Worm (Caenorhabditis elegans) whole organism, young adult: ENCODE measurements around the gene srh-235.

Experiments used
- B0019.2 ChIP-seq: fragments of 200-800 bp; sonication (Bioruptor generic); conservative IDR thresholded peaks from 2 replicates; pipeline ENCODE4 v1.3.6; 2022; ENCODE audit warnings: missing genetic modification reagents, missing genetic modification characterization, missing compliant biosample characterization
- B0035.1 ChIP-seq: sonication (generic microtip); optimal IDR thresholded peaks from 2 replicates; lab custom pipeline; 2016; ENCODE audit warnings: missing genetic modification characterization, mild to moderate bottlenecking, missing compliant biosample characterization, missing genotype, missing genetic modification reagents
- B0336.3 ChIP-seq: fragments of 200-800 bp; sonication (Bioruptor generic); IDR thresholded peaks from 2 replicates; pipeline ENCODE4 v1.3.6; 2022; ENCODE audit warnings: missing genetic modification characterization, missing compliant biosample characterization
- C06A6.2 ChIP-seq: fragments of 200-800 bp; sonication (Bioruptor generic); conservative IDR thresholded peaks from 2 replicates; pipeline ENCODE4 v1.3.6; 2022; ENCODE audit warnings: missing genetic modification characterization, missing compliant biosample characterization
- F10E7.11 ChIP-seq: sonication (generic microtip); optimal IDR thresholded peaks from 2 replicates; lab custom pipeline; 2017; ENCODE audit warnings: mild to moderate bottlenecking, missing genetic modification characterization, moderate library complexity, missing compliant biosample characterization
- F33H1.4 ChIP-seq: fragments of 200-800 bp; sonication (Bioruptor generic); IDR thresholded peaks from 2 replicates; pipeline ENCODE4 v1.3.6; 2022; ENCODE audit warnings: missing genetic modification reagents, missing genetic modification characterization, missing compliant biosample characterization
- F49E8.2 ChIP-seq: sonication (generic microtip); optimal IDR thresholded peaks from 3 replicates; lab custom pipeline; 2017; ENCODE audit warnings: missing genetic modification characterization, mild to moderate bottlenecking, missing compliant biosample characterization, antibody characterized with exemption, moderate library complexity; ENCODE audit not compliant: insufficient read depth
- F55B11.4 ChIP-seq: sonication (generic microtip); optimal IDR thresholded peaks from 2 replicates; lab custom pipeline; 2016; ENCODE audit warnings: missing compliant biosample characterization, missing genetic modification characterization, borderline replicate concordance; ENCODE audit not compliant: insufficient read depth
- F57C9.4 ChIP-seq: sonication (generic microtip); optimal IDR thresholded peaks from 2 replicates; lab custom pipeline; 2017; ENCODE audit warnings: mild to moderate bottlenecking, missing genetic modification characterization, missing compliant biosample characterization
- T07F8.4 ChIP-seq: sonication (generic microtip); optimal IDR thresholded peaks from 2 replicates; lab custom pipeline; 2016; ENCODE audit warnings: mild to moderate bottlenecking, missing genetic modification characterization, moderate library complexity, missing compliant biosample characterization
- Y56A3A.18 ChIP-seq: fragments of 200-800 bp; sonication (Bioruptor generic); IDR thresholded peaks from 2 replicates; pipeline ENCODE4 v1.3.6; 2022; ENCODE audit warnings: missing genetic modification reagents, missing genetic modification characterization, missing compliant biosample characterization
- Y67H2A.10 ChIP-seq: fragments of 200-800 bp; sonication (Bioruptor generic); conservative IDR thresholded peaks from 2 replicates; pipeline ENCODE4 v1.3.6; 2022; ENCODE audit warnings: missing genetic modification reagents, missing genetic modification characterization, missing compliant biosample characterization
- ccch-3 ChIP-seq: fragments of 200-800 bp; sonication (Bioruptor generic); optimal IDR thresholded peaks from 2 replicates; lab custom pipeline; 2018; ENCODE audit warnings: mild to moderate bottlenecking, missing genetic modification characterization, missing compliant biosample characterization
- cebp-2 ChIP-seq: fragments of 200-800 bp; sonication (Bioruptor generic); IDR thresholded peaks from 2 replicates; pipeline ENCODE4 v1.3.6; 2022; ENCODE audit warnings: missing genetic modification characterization, missing compliant biosample characterization
- ceh-27 ChIP-seq: fragments of 200-800 bp; sonication (Bioruptor generic); optimal IDR thresholded peaks from 2 replicates; lab custom pipeline; 2018; ENCODE audit warnings: mild to moderate bottlenecking, missing genetic modification characterization, moderate library complexity, missing compliant biosample characterization
- die-1 ChIP-seq: sonication (generic microtip); optimal IDR thresholded peaks from 2 replicates; lab custom pipeline; 2016; ENCODE audit warnings: missing genotype, mild to moderate bottlenecking, missing genetic modification characterization, missing compliant biosample characterization
- dox-1 ChIP-seq: fragments of 200-800 bp; sonication (Bioruptor generic); IDR thresholded peaks from 2 replicates; pipeline ENCODE4 v1.3.6; 2022; ENCODE audit warnings: missing genetic modification reagents, missing genetic modification characterization, missing compliant biosample characterization
- dpl-1 ChIP-seq: fragments of 150-350 bp; optimal IDR thresholded peaks from 2 replicates; lab custom pipeline; 2014; ENCODE audit warnings: missing biosample characterization, missing genetic modification reagents, missing genetic modification characterization
- efl-1 ChIP-seq: fragments of 150-350 bp; optimal IDR thresholded peaks from 2 replicates; lab custom pipeline; 2014; ENCODE audit warnings: missing biosample characterization, missing genetic modification reagents, missing genetic modification characterization
- ekl-4 ChIP-seq: fragments of 200-800 bp; sonication (Bioruptor generic); IDR thresholded peaks from 2 replicates; pipeline ENCODE4 v1.3.6; 2022; ENCODE audit warnings: missing genetic modification reagents, missing genetic modification characterization, missing compliant biosample characterization
- gei-17 ChIP-seq: fragments of 200-800 bp; sonication (Bioruptor generic); optimal IDR thresholded peaks from 2 replicates; lab custom pipeline; 2018; ENCODE audit warnings: mild to moderate bottlenecking, missing genetic modification characterization, missing compliant biosample characterization
- hlh-26 ChIP-seq: fragments of 200-800 bp; sonication (Bioruptor generic); conservative IDR thresholded peaks from 2 replicates; pipeline ENCODE4 v1.3.6; 2022; ENCODE audit warnings: missing genetic modification reagents, missing genetic modification characterization, missing compliant biosample characterization
- hmg-20 ChIP-seq: fragments of 200-800 bp; sonication (Bioruptor generic); IDR thresholded peaks from 2 replicates; pipeline ENCODE4 v1.3.6; 2022; ENCODE audit warnings: missing genetic modification reagents, missing genetic modification characterization, missing compliant biosample characterization
- lag-1 ChIP-seq: fragments of 200-800 bp; sonication (Bioruptor generic); IDR thresholded peaks from 2 replicates; pipeline ENCODE4 v1.3.6; 2022; ENCODE audit warnings: missing genetic modification reagents, missing genetic modification characterization, missing compliant biosample characterization
- let-607 ChIP-seq, 2 experiments: fragments of 200-800 bp in 1 of 2; sonication (Bioruptor generic) in 1 of 2; sonication (generic microtip) in 1 of 2; optimal IDR thresholded peaks; 2 replicates each; lab custom pipeline; 2016 to 2018; ENCODE audit warnings: mild to moderate bottlenecking in 2 of 2, missing compliant biosample characterization in 2 of 2, missing genetic modification characterization in 2 of 2, moderate library complexity in 2 of 2, missing genotype in 1 of 2
- lin-26 ChIP-seq: fragments of 200-800 bp; sonication (Bioruptor generic); IDR thresholded peaks from 2 replicates; pipeline ENCODE4 v1.3.6; 2022; ENCODE audit warnings: missing genetic modification reagents, missing genetic modification characterization, missing compliant biosample characterization
- lin-35 ChIP-seq, 3 experiments: fragments of 150-350 bp in 2 of 3; sonication (generic microtip) in 1 of 3; optimal IDR thresholded peaks; 2 replicates each; lab custom pipeline; 2014 to 2018; ENCODE audit warnings: missing biosample characterization in 3 of 3, missing genetic modification characterization in 3 of 3, missing genetic modification reagents in 3 of 3
- lin-40 ChIP-seq: sonication (generic microtip); optimal IDR thresholded peaks from 2 replicates; lab custom pipeline; 2016; ENCODE audit warnings: missing genetic modification characterization, mild to moderate bottlenecking, missing compliant biosample characterization, missing genotype, missing genetic modification reagents
- lsl-1 ChIP-seq: fragments of 200-800 bp; sonication (Bioruptor generic); optimal IDR thresholded peaks from 2 replicates; lab custom pipeline; 2018; ENCODE audit warnings: mild to moderate bottlenecking, missing genetic modification characterization, moderate library complexity, missing compliant biosample characterization
- lsy-27 ChIP-seq: sonication (generic microtip); optimal IDR thresholded peaks from 2 replicates; lab custom pipeline; 2017; ENCODE audit warnings: missing genetic modification characterization, mild to moderate bottlenecking, missing compliant biosample characterization, antibody characterized with exemption, missing genotype, borderline replicate concordance; ENCODE audit not compliant: insufficient read depth
- mcd-1 ChIP-seq: fragments of 200-800 bp; sonication (Bioruptor generic); IDR thresholded peaks from 2 replicates; pipeline ENCODE4 v1.3.6; 2022; ENCODE audit warnings: missing genetic modification reagents, missing genetic modification characterization, missing compliant biosample characterization
- mes-4 ChIP-seq: sonication (generic microtip); optimal IDR thresholded peaks from 2 replicates; lab custom pipeline; 2016; ENCODE audit warnings: missing genotype, missing genetic modification characterization, missing compliant biosample characterization
- mxl-1 ChIP-seq: sonication (generic microtip); optimal IDR thresholded peaks from 2 replicates; lab custom pipeline; 2016; ENCODE audit warnings: missing genetic modification characterization, missing compliant biosample characterization
- nhr-120 ChIP-seq: fragments of 200-800 bp; sonication (Bioruptor generic); IDR thresholded peaks from 2 replicates; pipeline ENCODE4 v1.3.6; 2022; ENCODE audit warnings: missing genetic modification characterization, missing compliant biosample characterization
- pha-4 ChIP-seq: fragments of 150-350 bp; sonication (generic microtip); optimal IDR thresholded peaks from 2 replicates; lab custom pipeline; 2014; ENCODE audit warnings: missing biosample characterization, missing genetic modification reagents, missing genetic modification characterization
- rpc-1 ChIP-seq, 2 experiments: fragments of 150-350 bp in 1 of 2; sonication (generic microtip) in 1 of 2; optimal IDR thresholded peaks; 2 replicates each; lab custom pipeline; 2014 to 2018; ENCODE audit warnings: missing biosample characterization in 1 of 2, missing genetic modification characterization in 1 of 2, missing genetic modification reagents in 1 of 2, missing genotype in 1 of 2
- sdz-38 ChIP-seq: sonication (generic microtip); optimal IDR thresholded peaks from 2 replicates; lab custom pipeline; 2016; ENCODE audit warnings: missing genotype, missing genetic modification characterization, missing compliant biosample characterization
- tbx-9 ChIP-seq: sonication (generic microtip); optimal IDR thresholded peaks from 2 replicates; lab custom pipeline; 2016; ENCODE audit warnings: borderline replicate concordance, missing genetic modification characterization, inconsistent platforms, missing compliant biosample characterization
- unc-62 ChIP-seq: fragments of 150-350 bp; optimal IDR thresholded peaks from 2 replicates; lab custom pipeline; 2014; ENCODE audit warnings: missing biosample characterization, missing genetic modification reagents, missing genetic modification characterization
- xnd-1 ChIP-seq: sonication (generic microtip); optimal IDR thresholded peaks from 2 replicates; lab custom pipeline; 2016; ENCODE audit warnings: missing genotype, missing genetic modification reagents, missing genetic modification characterization, missing compliant biosample characterization
- ztf-28 ChIP-seq: fragments of 200-800 bp; sonication (Bioruptor generic); IDR thresholded peaks from 2 replicates; pipeline ENCODE4 v1.3.6; 2022; ENCODE audit warnings: missing genetic modification reagents, missing genetic modification characterization, missing compliant biosample characterization

The srh-235 gene

DNA sequence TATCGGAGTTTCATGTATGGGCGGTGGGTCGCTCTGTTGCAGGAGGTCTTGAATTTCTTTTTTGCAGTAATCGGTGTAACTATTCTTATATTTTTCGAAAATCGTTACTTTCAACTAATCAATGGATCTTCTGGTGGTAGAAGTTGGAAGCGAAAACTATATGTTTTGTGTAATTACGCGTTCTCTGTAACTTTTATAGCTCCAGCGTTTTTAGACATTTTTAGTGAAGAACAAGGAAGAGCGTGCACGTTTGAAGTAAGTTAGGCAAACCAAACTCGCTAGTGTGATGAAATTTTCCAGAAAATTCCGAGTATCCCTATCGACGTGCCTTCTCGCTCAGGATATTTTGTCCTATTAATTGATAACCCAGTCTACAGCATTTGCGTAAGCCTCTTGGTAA, 32.1 kb downstream of the srh-235 start, which contains the start of gene srh-154:
Gene srh-154, plus strand, starts transcription at position 301 of the 400 bp plus-strand sequence.
- no peak for TF ChIP-seq lin-26 (GFP tag; lab: Robert Waterston, UW)
- no peak for TF ChIP-seq C06A6.2
- no peak for TF ChIP-seq rpc-1 (optimal IDR thresholded peaks at IDR 0.05; lab: Kevin White, UChicago)
- TF ChIP-seq rpc-1 (tag; optimal IDR thresholded peaks at IDR 0.05; lab: Kevin White, UChicago), result no peak
- TF ChIP-seq mxl-1 (tag; lab: Kevin White, UChicago), result no peak
- TF ChIP-seq lin-40 (tag; lab: Kevin White, UChicago), result no peak
- TF ChIP-seq sdz-38, result no peak
- no peak for TF ChIP-seq xnd-1 (tag; lab: Kevin White, UChicago)
- no peak for TF ChIP-seq efl-1 (GFP tag; lab: Kevin White, UChicago)
- TF ChIP-seq ekl-4 (GFP tag; lab: Robert Waterston, UW), result no peak
- TF ChIP-seq pha-4 (tag; lab: Kevin White, UChicago), result no peak
- no peak for TF ChIP-seq Y56A3A.18
- no peak for TF ChIP-seq ccch-3 (GFP tag; lab: Kevin White, UChicago)
- TF ChIP-seq F33H1.4 (GFP tag; lab: Robert Waterston, UW), result no peak
- no peak for TF ChIP-seq hmg-20 (GFP tag; lab: Robert Waterston, UW)
- TF ChIP-seq Y67H2A.10 (GFP tag; lab: Robert Waterston, UW), result no peak
- TF ChIP-seq lin-35 (GFP tag; optimal IDR thresholded peaks at IDR 0.05; lab: Kevin White, UChicago), result no peak
- TF ChIP-seq dox-1 (GFP tag; lab: Robert Waterston, UW), result no peak
- TF ChIP-seq F57C9.4 (tag; lab: Kevin White, UChicago), result no peak
- no peak for TF ChIP-seq nhr-120 (GFP tag; lab: Robert Waterston, UW)
- TF ChIP-seq lsy-27 (tag; lab: Kevin White, UChicago), result no peak

DNA sequence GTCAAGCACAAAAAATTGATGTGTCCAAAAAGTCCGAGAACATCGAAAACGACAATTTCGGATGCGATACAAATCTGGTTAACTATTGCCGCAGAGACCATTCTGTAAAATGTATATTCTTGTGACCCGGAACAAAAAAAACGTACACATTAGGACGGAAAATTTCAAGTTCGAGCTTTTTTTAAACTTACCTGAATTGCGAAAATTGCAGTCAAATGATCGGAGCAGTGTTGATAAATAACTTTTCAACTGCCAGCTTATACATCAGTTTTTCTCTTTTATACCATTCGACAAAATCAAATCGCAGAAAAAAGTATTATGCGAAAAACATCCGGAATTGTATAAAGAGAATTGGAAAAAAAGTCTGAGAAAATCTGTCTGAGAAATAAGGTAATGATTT, 33.1 kb downstream of the srh-235 start, which contains the start of gene srsx-2:
Gene srsx-2, minus strand, starts transcription at position 101 of the 400 bp plus-strand sequence.
- TF ChIP-seq B0035.1 (tag; lab: Kevin White, UChicago) (no peak), F10E7.11 (tag; lab: Kevin White, UChicago) (no peak), die-1 (no peak), hlh-26 (GFP tag; lab: Robert Waterston, UW) (no peak), pha-4 (tag; lab: Kevin White, UChicago) (no peak), ekl-4 (GFP tag; lab: Robert Waterston, UW) (no peak), mcd-1 (no peak), ceh-27 (GFP tag; lab: Kevin White, UChicago) (no peak), dpl-1 (GFP tag; lab: Kevin White, UChicago) (no peak), cebp-2 (GFP tag; lab: Robert Waterston, UW) (no peak), F55B11.4 (tag; lab: Kevin White, UChicago) (no peak), ztf-28 (GFP tag; lab: Robert Waterston, UW) (no peak), T07F8.4 (tag; lab: Kevin White, UChicago) (no peak), mes-4 (tag; lab: Kevin White, UChicago) (no peak), xnd-1 (tag; lab: Kevin White, UChicago) (no peak), B0336.3 (GFP tag; lab: Robert Waterston, UW) (no peak), unc-62 (no peak), F49E8.2 (tag; lab: Kevin White, UChicago) (no peak)
- TF ChIP-seq, all 124 proteins: peak for 0

DNA sequence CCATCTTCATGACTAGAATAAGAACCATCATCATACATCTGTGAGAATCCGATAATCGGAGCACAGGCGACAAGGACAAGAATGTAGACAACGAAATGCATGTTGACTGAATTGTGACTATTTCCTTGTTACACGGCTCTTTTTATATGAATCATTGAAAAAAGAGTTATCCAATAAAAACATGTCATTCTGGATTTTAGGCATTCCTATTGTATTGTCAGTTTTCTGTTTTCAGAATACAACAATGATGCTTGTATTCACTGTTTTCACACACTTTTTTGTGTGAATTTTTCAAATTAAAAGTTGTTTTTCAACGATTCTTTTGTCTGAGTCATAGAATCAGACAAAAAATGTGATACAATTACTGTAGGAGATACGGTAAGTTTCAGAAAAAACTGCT, 35.0 kb downstream of the srh-235 start, which contains the start of gene F20E11.18:
Gene F20E11.18, minus strand, starts transcription at position 101 of the 400 bp plus-strand sequence.
- no peak for TF ChIP-seq lsl-1 (GFP tag; lab: Kevin White, UChicago)
- no peak for TF ChIP-seq efl-1 (GFP tag; lab: Kevin White, UChicago)
- TF ChIP-seq B0019.2 (GFP tag; lab: Robert Waterston, UW), result no peak
- TF ChIP-seq lag-1 (GFP tag; lab: Robert Waterston, UW), result no peak
- TF ChIP-seq tbx-9, result no peak
- no peak for TF ChIP-seq gei-17
- no peak for TF ChIP-seq let-607 (tag; optimal IDR thresholded peaks at IDR 0.05; lab: Kevin White, UChicago)
